Worm (Caenorhabditis elegans) whole organism, L4/young adult: Measurements from ENCODE around the gene F15H10.8.

Experiments used
- dao-5 ChIP-seq: sonication (generic microtip); optimal IDR thresholded peaks from 2 replicates; lab custom pipeline; 2016; ENCODE audit warnings: missing genotype, missing genetic modification characterization, moderate library complexity, missing compliant biosample characterization
- him-1 ChIP-seq: sonication (generic microtip); optimal IDR thresholded peaks from 2 replicates; lab custom pipeline; 2016; ENCODE audit warnings: missing genotype, missing genetic modification reagents, missing genetic modification characterization, missing compliant biosample characterization

DNA sequence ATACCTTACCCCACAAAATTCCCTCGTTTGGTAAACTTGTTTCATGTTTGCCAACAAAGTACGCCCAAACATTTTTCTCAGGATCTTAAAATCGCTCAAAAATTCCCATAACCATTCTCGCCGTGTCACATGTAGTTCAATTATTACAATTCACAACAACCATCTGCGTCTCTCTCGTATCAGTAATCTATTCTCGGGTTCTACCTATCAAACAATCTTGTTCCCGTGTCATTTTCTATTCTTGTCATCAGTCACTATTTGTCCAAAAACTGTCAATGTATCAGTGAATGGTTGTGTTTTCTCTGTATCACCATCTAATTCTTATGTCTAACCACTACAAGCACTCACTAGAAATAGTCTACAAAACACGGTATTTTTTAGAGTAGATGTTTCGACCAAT, 31.5 kb downstream of the F15H10.8 start:
- TF ChIP-seq him-1 (tag; lab: Kevin White, UChicago): no peak
- TF ChIP-seq dao-5 (tag; lab: Kevin White, UChicago): no peak
